Fruit fly (Drosophila melanogaster): ENCODE data around the gene Tmtc1.

Gene Tmtc1

DNA sequence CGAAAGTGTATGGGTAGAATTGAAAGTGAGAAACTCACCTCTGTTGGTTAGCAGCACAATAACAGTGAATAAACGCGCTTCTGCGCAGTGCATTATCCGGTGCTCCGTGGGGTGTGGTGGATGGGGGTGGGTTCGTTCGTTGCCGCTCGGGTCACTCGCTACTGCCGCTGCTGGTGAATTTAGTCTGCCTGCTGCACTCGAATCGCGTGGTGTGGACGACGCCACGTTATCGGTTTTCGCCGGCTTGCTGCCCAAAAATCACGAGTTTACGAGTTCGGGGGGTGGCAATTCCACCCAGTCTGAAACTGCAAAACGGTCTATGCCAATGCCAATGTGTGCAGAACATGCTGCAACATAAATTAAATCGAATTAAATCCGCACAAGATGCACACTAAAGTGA is at the start of gene Tmtc1:
Gene Tmtc1 (plus strand): TSS at position 182 of the 400 bp plus-strand sequence.
- TF ChIP-seq CG15710 (tag; optimal IDR thresholded peaks at IDR 0.05) (no peak), CG10348 (GFP tag; IDR thresholded peaks at IDR 0.05) (no peak), fd96Ca (GFP tag; IDR thresholded peaks at IDR 0.05) (no peak), Ets98B (GFP tag; IDR thresholded peaks at IDR 0.05) (no peak), CG8301 (tag; optimal IDR thresholded peaks at IDR 0.05) (no peak)

DNA sequence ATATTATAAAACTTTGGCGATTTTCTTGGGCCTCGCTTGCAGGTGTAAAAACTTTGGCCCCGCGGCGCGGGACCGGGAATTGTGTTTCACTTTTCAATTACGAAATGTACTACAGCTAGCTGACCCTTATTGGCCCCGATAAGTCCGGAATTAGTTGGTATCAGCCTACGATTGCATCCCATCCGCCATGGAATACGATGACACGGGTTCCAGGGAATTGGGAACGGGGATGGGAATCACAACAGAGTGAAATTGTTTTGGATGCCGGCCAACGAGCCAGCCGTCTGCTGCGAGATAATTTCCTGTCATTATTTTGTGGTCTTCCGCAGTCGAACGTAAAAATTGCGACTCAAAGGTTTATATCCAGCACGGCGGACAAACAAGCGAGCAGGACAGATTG is 48.8 kb upstream of the Tmtc1 start:
- TF ChIP-seq Pif1B (GFP tag; optimal IDR thresholded peaks at IDR 0.05) = no peak
- no peak for TF ChIP-seq gl (tag; optimal IDR thresholded peaks at IDR 0.05)
- TF ChIP-seq CG32121 (GFP tag; IDR thresholded peaks at IDR 0.05) = no peak
- TF ChIP-seq CG8301 (tag; optimal IDR thresholded peaks at IDR 0.05) = no peak
- no peak for TF ChIP-seq CG10348 (GFP tag; IDR thresholded peaks at IDR 0.05)
- no peak for TF ChIP-seq CG17806 (tag; optimal IDR thresholded peaks at IDR 0.05)
- no peak for TF ChIP-seq CG14655 (GFP tag; optimal IDR thresholded peaks at IDR 0.05)
- no peak for TF ChIP-seq CG12605 (GFP tag; IDR thresholded peaks at IDR 0.05)
- TF ChIP-seq CG4496 (GFP tag; IDR thresholded peaks at IDR 0.05) = no peak
- TF ChIP-seq CG13204 (GFP tag; optimal IDR thresholded peaks at IDR 0.05) = no peak
- TF ChIP-seq CG9948 (tag; optimal IDR thresholded peaks at IDR 0.05) = no peak
- TF ChIP-seq Pif1A (GFP tag; optimal IDR thresholded peaks at IDR 0.05) = no peak
- no peak for TF ChIP-seq CG8159 (tag; optimal IDR thresholded peaks at IDR 0.05)

DNA sequence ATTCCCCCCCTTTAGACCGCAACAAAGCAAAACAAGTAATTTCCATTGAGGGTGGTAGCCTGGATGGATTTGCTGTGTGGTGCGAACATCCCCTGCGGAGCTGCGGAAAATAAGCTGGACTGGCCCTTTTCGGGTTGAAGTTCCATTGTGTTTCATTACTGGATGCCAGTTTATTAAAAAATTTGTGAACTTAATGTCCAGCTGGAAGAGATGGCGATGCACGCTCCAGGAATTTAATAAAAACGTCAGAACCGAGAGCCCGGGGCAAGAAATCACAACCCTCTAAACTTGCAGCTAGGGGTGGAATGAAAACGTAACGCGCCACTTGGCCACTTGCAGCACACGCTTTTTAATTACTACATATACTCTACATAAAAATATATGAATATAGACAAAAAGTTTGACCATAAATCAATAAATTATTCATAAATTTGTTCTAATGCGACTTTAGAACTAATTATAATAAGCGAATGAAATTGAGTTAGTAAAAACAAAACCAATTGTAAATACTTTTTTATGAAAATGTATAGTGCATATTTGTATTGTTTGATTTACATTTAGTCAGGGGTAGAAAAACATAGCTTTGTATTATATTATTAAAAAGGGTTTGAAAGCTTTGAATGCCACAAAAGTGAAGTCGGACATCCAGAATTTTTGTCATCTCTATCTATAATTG is 41.1 kb upstream of the Tmtc1 start:
- TF ChIP-seq CG34367 (tag; optimal IDR thresholded peaks at IDR 0.05) = no peak
- TF ChIP-seq CG4496 (GFP tag; IDR thresholded peaks at IDR 0.05) = no peak
- TF ChIP-seq CG15710 (tag; optimal IDR thresholded peaks at IDR 0.05) = no peak
- TF ChIP-seq rn (GFP tag; IDR thresholded peaks at IDR 0.05) = no peak
- TF ChIP-seq CG17806 (tag; optimal IDR thresholded peaks at IDR 0.05) = no peak

DNA sequence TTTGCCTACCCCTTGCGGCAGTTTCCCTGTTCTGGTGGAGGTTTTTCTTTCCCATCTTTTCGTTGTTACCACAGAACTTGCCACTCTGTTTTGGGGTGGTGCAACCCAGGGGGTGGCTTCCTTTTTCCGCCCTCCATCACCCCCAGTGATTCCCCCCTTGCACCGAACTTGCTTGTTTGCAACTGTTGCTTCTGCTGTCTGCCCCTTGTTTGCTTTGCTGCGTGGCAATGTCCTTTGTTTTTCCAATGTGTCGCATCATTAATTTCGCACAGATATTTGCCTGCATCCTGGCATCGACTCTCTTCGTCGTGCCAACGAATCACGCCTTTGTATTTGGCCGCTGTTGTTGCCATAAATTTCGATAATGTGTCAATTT is 40.5 kb upstream of the Tmtc1 start:
- TF ChIP-seq fd96Ca (GFP tag; IDR thresholded peaks at IDR 0.05) (no peak), CG12605 (GFP tag; IDR thresholded peaks at IDR 0.05) (no peak), CG32121 (GFP tag; IDR thresholded peaks at IDR 0.05) (no peak), Pif1A (GFP tag; optimal IDR thresholded peaks at IDR 0.05) (no peak)

DNA sequence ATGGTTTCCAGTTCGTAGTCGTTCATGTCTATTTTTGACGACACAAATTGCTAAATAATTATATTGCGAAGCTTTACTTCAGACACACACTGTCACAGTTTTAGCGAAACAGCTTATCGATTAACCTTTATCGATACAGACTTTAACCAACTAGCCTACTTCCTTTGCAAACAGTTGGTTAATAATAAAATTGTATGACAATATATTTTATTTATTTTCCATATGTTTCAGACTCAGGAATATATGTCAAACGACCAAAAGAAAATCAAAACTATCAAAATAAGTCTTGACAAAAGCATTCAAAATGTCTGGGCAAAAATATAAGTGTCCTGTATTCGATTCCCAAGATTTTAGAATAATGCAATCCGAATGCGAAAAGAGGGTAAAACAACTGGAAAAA is 29.9 kb upstream of the Tmtc1 start, which contains the start of the genes CG9962 and CG43851:
Gene CG9962 (minus strand): TSS at position 101 of the 400 bp plus-strand sequence.
Gene CG43851 (plus strand): TSS at position 267 of the 400 bp plus-strand sequence.
- TF ChIP-seq CG8301 (tag; optimal IDR thresholded peaks at IDR 0.05) = no peak

DNA sequence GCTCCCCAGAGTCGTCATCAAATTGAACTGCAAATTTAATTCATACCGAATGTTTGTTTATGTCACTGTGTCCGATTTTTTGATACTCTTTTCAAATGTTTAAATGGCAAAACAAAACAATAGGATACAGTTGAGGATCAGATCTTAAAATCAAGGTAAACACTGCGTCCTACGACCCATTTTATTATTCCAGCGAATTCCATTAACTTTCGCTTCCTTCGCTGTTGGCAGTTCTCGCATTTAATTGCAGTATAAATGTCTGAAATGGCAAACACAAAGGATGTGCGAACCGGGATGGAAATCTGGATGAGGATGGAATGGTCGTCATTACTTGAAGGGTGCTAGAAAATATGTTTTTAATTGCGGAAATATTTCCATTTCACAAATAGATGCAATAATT is 25.2 kb upstream of the Tmtc1 start, which contains the start of gene CG33125:
Gene CG33125 (minus strand): TSS at position 101 of the 400 bp plus-strand sequence.
- TF ChIP-seq Pif1B (GFP tag; optimal IDR thresholded peaks at IDR 0.05) = no peak
- no peak for TF ChIP-seq gl (tag; optimal IDR thresholded peaks at IDR 0.05)
- no peak for TF ChIP-seq fd96Ca (GFP tag; IDR thresholded peaks at IDR 0.05)
- TF ChIP-seq CG8301 (tag; optimal IDR thresholded peaks at IDR 0.05) = no peak
- no peak for TF ChIP-seq CG4496 (GFP tag; IDR thresholded peaks at IDR 0.05)
- no peak for TF ChIP-seq CG17806 (tag; optimal IDR thresholded peaks at IDR 0.05)
- no peak for TF ChIP-seq Snoo (tag; optimal IDR thresholded peaks at IDR 0.05)
- TF ChIP-seq CG13204 (GFP tag; optimal IDR thresholded peaks at IDR 0.05) = no peak

DNA sequence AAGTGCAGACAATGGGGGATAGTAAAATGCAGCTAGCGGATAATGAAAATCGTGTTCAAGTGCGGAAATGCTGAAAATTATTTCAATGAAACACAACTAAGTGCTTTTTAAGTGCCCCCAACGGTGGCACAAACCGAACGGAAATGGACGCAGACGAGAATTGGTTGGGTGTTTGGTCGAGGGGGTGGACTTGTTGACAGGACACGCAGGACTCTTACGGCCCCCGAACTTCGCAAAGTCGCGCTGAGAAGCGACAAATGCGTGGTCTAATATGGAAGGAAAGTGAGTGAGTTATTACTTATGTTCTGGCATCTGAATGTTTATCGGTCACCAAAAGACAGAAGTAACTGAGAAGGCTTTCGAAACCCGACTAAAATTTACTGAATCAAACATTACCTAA is 24.8 kb upstream of the Tmtc1 start, which contains the start of gene Prosbeta4R1:
Gene Prosbeta4R1 (plus strand): TSS at position 301 of the 400 bp plus-strand sequence.
- no peak for TF ChIP-seq Pif1B (GFP tag; optimal IDR thresholded peaks at IDR 0.05)
- TF ChIP-seq fd96Ca (GFP tag; IDR thresholded peaks at IDR 0.05) = no peak
- TF ChIP-seq CG32121 (GFP tag; IDR thresholded peaks at IDR 0.05) = no peak
- TF ChIP-seq Snoo (tag; optimal IDR thresholded peaks at IDR 0.05) = no peak
- no peak for TF ChIP-seq Pif1A (GFP tag; optimal IDR thresholded peaks at IDR 0.05)
- no peak for TF ChIP-seq Ets98B (GFP tag; IDR thresholded peaks at IDR 0.05)
- TF ChIP-seq EcR (GFP tag; optimal IDR thresholded peaks at IDR 0.05) = no peak
- no peak for TF ChIP-seq CG17806 (tag; optimal IDR thresholded peaks at IDR 0.05)
- TF ChIP-seq CG15710 (tag; optimal IDR thresholded peaks at IDR 0.05) = no peak
- no peak for TF ChIP-seq CG10348 (GFP tag; IDR thresholded peaks at IDR 0.05)
- TF ChIP-seq CG4496 (GFP tag; IDR thresholded peaks at IDR 0.05) = no peak
- TF ChIP-seq rn (GFP tag; IDR thresholded peaks at IDR 0.05) = no peak
- no peak for TF ChIP-seq CG14655 (GFP tag; optimal IDR thresholded peaks at IDR 0.05)

DNA sequence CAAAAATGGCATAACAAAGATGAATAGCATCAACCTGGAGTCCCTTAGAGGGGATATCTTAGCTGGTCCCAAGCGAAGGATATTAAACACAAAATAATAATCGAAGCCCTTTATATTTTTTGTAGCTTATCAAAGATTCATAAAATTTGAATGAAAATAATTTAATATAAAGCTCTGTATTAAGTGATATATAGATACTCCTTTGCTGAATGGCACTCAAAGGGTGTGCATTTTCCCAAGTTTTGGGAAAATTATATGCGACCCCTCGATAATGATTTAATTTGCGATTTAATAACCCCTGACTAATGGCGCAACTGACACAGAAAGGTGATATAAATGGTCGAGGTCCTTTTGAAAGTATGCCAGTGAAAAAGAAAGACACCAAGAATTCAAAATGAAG is 23.8 kb upstream of the Tmtc1 start, which contains the start of gene Or23a:
Gene Or23a (plus strand): TSS at position 301 of the 400 bp plus-strand sequence.
- no peak for TF ChIP-seq CG14655 (GFP tag; optimal IDR thresholded peaks at IDR 0.05)
- TF ChIP-seq CG15710 (tag; optimal IDR thresholded peaks at IDR 0.05) = no peak
- no peak for TF ChIP-seq CG12605 (GFP tag; IDR thresholded peaks at IDR 0.05)
- no peak for TF ChIP-seq CG34367 (tag; optimal IDR thresholded peaks at IDR 0.05)
- TF ChIP-seq CG13204 (GFP tag; optimal IDR thresholded peaks at IDR 0.05) = no peak
- TF ChIP-seq CG8301 (tag; optimal IDR thresholded peaks at IDR 0.05) = no peak
- no peak for TF ChIP-seq D1 (tag; optimal IDR thresholded peaks at IDR 0.05)
- TF ChIP-seq CG32121 (GFP tag; IDR thresholded peaks at IDR 0.05) = no peak
- no peak for TF ChIP-seq CG9948 (tag; optimal IDR thresholded peaks at IDR 0.05)
- no peak for TF ChIP-seq CG17806 (tag; optimal IDR thresholded peaks at IDR 0.05)
- no peak for TF ChIP-seq rn (GFP tag; IDR thresholded peaks at IDR 0.05)
- no peak for TF ChIP-seq CG10348 (GFP tag; IDR thresholded peaks at IDR 0.05)
- no peak for TF ChIP-seq Ets98B (GFP tag; IDR thresholded peaks at IDR 0.05)
- TF ChIP-seq CG8159 (tag; optimal IDR thresholded peaks at IDR 0.05) = no peak
- no peak for TF ChIP-seq fd96Ca (GFP tag; IDR thresholded peaks at IDR 0.05)
- no peak for TF ChIP-seq CG4496 (GFP tag; IDR thresholded peaks at IDR 0.05)

Data from whole organism, pupa.